Fruit fly (Drosophila melanogaster) whole organism, prepupa: ENCODE data around the gene Polr2C.
A peak's percentile ranks its signal among the peaks of the same experiment; 100 is the strongest.

Source experiments
- Blimp-1 ChIP-seq: fragments of 200-800 bp; sonication (Bioruptor generic); optimal IDR thresholded peaks from 3 replicates; lab custom pipeline; 2017; ENCODE audit warnings: missing biosample characterization, missing genetic modification characterization, mild to moderate bottlenecking, moderate library complexity, missing genetic modification reagents
- CG10631 ChIP-seq: fragments of 200-800 bp; sonication (Bioruptor generic); optimal IDR thresholded peaks from 2 replicates; lab custom pipeline; 2016; ENCODE audit warnings: missing biosample characterization, missing genetic modification characterization
- CG11762 ChIP-seq: fragments of 200-800 bp; sonication (Bioruptor generic); optimal IDR thresholded peaks from 3 replicates; lab custom pipeline; 2016; ENCODE audit warnings: missing biosample characterization, missing genetic modification characterization; ENCODE audit not compliant: insufficient read depth
- CG6792 ChIP-seq: fragments of 200-800 bp; sonication (Bioruptor generic); optimal IDR thresholded peaks from 3 replicates; lab custom pipeline; 2016; ENCODE audit warnings: missing biosample characterization, missing genetic modification characterization
- CG7368 ChIP-seq: fragments of 200-800 bp; sonication (Bioruptor generic); optimal IDR thresholded peaks from 3 replicates; lab custom pipeline; 2016; ENCODE audit warnings: missing biosample characterization, missing genetic modification characterization
- Eip78C ChIP-seq: fragments of 200-800 bp; sonication (Bioruptor generic); peaks from one replicate; lab custom pipeline; 2016; ENCODE audit warnings: missing biosample characterization, missing genetic modification characterization
- Eip93F ChIP-seq: fragments of 200-800 bp; sonication (Bioruptor generic); optimal IDR thresholded peaks from 2 replicates; lab custom pipeline; 2016; ENCODE audit warnings: missing biosample characterization, mild to moderate bottlenecking, missing genetic modification characterization
- Ets21C ChIP-seq: fragments of 200-800 bp; sonication (Bioruptor generic); optimal IDR thresholded peaks from 3 replicates; lab custom pipeline; 2016; ENCODE audit warnings: missing biosample characterization, missing genetic modification characterization
- Gug ChIP-seq: fragments of 200-800 bp; sonication (Bioruptor generic); IDR thresholded peaks from 2 replicates; pipeline ENCODE4 v1.3.6; 2022; ENCODE audit warnings: missing biosample characterization, missing genetic modification characterization
- Smox ChIP-seq: fragments of 200-800 bp; sonication (Bioruptor generic); optimal IDR thresholded peaks from 3 replicates; lab custom pipeline; 2016; ENCODE audit warnings: missing biosample characterization, missing genetic modification characterization
- fkh ChIP-seq: fragments of 200-800 bp; sonication (Bioruptor generic); optimal IDR thresholded peaks from 3 replicates; lab custom pipeline; 2017; ENCODE audit warnings: missing biosample characterization, mild to moderate bottlenecking, missing genetic modification characterization, moderate library complexity
- pdm3 ChIP-seq: fragments of 200-800 bp; sonication (Bioruptor generic); optimal IDR thresholded peaks from 3 replicates; lab custom pipeline; 2016; ENCODE audit warnings: missing biosample characterization, missing genetic modification characterization
- salr ChIP-seq, 2 experiments: fragments of 200-800 bp; sonication (Bioruptor generic); optimal IDR thresholded peaks; 3 replicates each; lab custom pipeline; 2016 to 2018; ENCODE audit warnings: missing biosample characterization in 2 of 2, missing genetic modification characterization in 2 of 2, mild to moderate bottlenecking in 1 of 2

dm6 chr2L:13878801-13879200 is 45.7 kb downstream of the Polr2C start:
- TF ChIP-seq Blimp-1 (GFP tag; lab: Kevin White, UChicago) (no peak), CG6792 (no peak), CG7368 (GFP tag; lab: Kevin White, UChicago) (peak; percentile 18), CG11762 (GFP tag; lab: Kevin White, UChicago) (no peak), Ets21C (GFP tag; lab: Kevin White, UChicago) (no peak), salr (GFP tag; optimal IDR thresholded peaks at IDR 0.05; lab: Kevin White, UChicago) (no peak), pdm3 (GFP tag; lab: Kevin White, UChicago) (no peak), fkh (peak; percentile 48), Eip93F (GFP tag; lab: Kevin White, UChicago) (no peak), CG10631 (GFP tag; lab: Kevin White, UChicago) (no peak), Smox (GFP tag; lab: Kevin White, UChicago) (no peak), Gug (GFP tag; lab: Robert Waterston, UW) (peak; percentile 26; the same call in 1 of the 2 replicates), Eip78C (no peak)
